Worm (Caenorhabditis elegans): ENCODE measurements around the gene srg-38.

DNA sequence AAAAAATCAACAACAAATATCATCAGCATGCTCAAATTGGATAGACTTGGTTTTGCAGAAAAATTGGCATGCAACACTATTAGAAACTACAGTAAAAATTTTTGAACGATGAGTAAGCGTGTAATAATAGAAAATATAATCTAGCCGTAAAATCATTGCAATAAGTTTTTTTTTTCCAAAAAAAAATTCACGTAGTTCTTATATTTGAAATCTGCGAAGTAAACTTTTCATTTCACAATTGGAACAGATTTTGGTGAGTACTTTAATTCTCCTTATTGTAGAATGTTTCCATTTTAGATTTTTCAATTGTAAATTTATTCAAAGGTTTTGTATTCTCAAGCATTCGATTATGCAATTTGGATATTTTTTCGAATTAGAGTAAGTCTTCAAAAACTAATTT is 44.9 kb upstream of the srg-38 start, which contains the start of gene K10D6.3:
- no peak for TF ChIP-seq mdl-1 (tag; optimal IDR thresholded peaks at IDR 0.05)
- TF ChIP-seq unc-39 (tag; optimal IDR thresholded peaks at IDR 0.05), result no peak
- TF ChIP-seq lin-39 (tag; optimal IDR thresholded peaks at IDR 0.05), result no peak
- TF ChIP-seq sea-2 (GFP tag; optimal IDR thresholded peaks at IDR 0.05), result no peak
- no peak for TF ChIP-seq nhr-237 (tag; optimal IDR thresholded peaks at IDR 0.05)
- TF ChIP-seq nhr-28 (tag; optimal IDR thresholded peaks at IDR 0.05), result no peak
- no peak for TF ChIP-seq fos-1 (tag; optimal IDR thresholded peaks at IDR 0.05)
- no peak for TF ChIP-seq nhr-11 (tag; optimal IDR thresholded peaks at IDR 0.05)
- no peak for TF ChIP-seq ama-1 (optimal IDR thresholded peaks at IDR 0.05)
